Worm (Caenorhabditis elegans) whole organism, midembryonic: ENCODE data around the gene fbxc-14.

Source experiments
- cog-1 ChIP-seq: sonication (generic microtip); optimal IDR thresholded peaks from 2 replicates; lab custom pipeline; 2016; ENCODE audit warnings: missing genetic modification characterization, missing compliant biosample characterization
- med-1 ChIP-seq: sonication (generic microtip); optimal IDR thresholded peaks from 2 replicates; lab custom pipeline; 2017; ENCODE audit warnings: missing genetic modification characterization, mild to moderate bottlenecking, missing compliant biosample characterization, antibody characterized with exemption, missing genetic modification reagents; ENCODE audit not compliant: insufficient read depth
- ztf-23 ChIP-seq: fragments of 200-800 bp; sonication (Bioruptor generic); IDR thresholded peaks from 2 replicates; pipeline ENCODE4 v1.3.6; 2022; ENCODE audit warnings: missing genetic modification reagents, missing genetic modification characterization, missing compliant biosample characterization

ce11 chrII:979135-979534, 5.0 kb downstream of the fbxc-14 start, which contains the start of the genes fbxc-17 and fbxc-15:
- TF ChIP-seq med-1 (no peak), cog-1 (tag; lab: Kevin White, UChicago) (no peak), ztf-23 (no peak)
